Worm (Caenorhabditis elegans) whole organism, early embryonic: ENCODE data around the gene cex-2.

Experiments used
- B0310.2 ChIP-seq: sonication (generic microtip); optimal IDR thresholded peaks from 2 replicates; lab custom pipeline; 2016; ENCODE audit warnings: mild to moderate bottlenecking, missing genetic modification characterization, missing compliant biosample characterization
- F13C5.2 ChIP-seq: sonication (generic microtip); optimal IDR thresholded peaks from 2 replicates; lab custom pipeline; 2017; ENCODE audit warnings: mild to moderate bottlenecking, missing genetic modification characterization, inconsistent platforms, missing compliant biosample characterization
- aly-1 ChIP-seq: sonication (generic microtip); optimal IDR thresholded peaks from 2 replicates; lab custom pipeline; 2016; ENCODE audit warnings: missing genetic modification characterization, missing compliant biosample characterization
- ama-1 ChIP-seq: fragments of 150-350 bp; optimal IDR thresholded peaks from 2 replicates; lab custom pipeline; 2014
- ceh-13 ChIP-seq: fragments of 200-800 bp; sonication (Bioruptor generic); optimal IDR thresholded peaks from 2 replicates; lab custom pipeline; 2018; ENCODE audit warnings: mild to moderate bottlenecking, missing genetic modification characterization, missing compliant biosample characterization
- ceh-36 ChIP-seq: sonication (generic microtip); optimal IDR thresholded peaks from 2 replicates; lab custom pipeline; 2016; ENCODE audit warnings: missing genetic modification characterization, inconsistent platforms, missing compliant biosample characterization
- ets-7 ChIP-seq: sonication (generic microtip); optimal IDR thresholded peaks from 2 replicates; lab custom pipeline; 2016; ENCODE audit warnings: missing genotype, missing genetic modification characterization, missing compliant biosample characterization
- flt-1 ChIP-seq: fragments of 200-800 bp; sonication (Bioruptor generic); IDR thresholded peaks from 2 replicates; pipeline ENCODE4 v1.3.6; 2022; ENCODE audit warnings: missing genetic modification characterization, missing compliant biosample characterization
- hmbx-1 ChIP-seq: sonication (generic microtip); optimal IDR thresholded peaks from 2 replicates; lab custom pipeline; 2016; ENCODE audit warnings: mild to moderate bottlenecking, missing genetic modification characterization, missing compliant biosample characterization
- hmg-4 ChIP-seq: fragments of 200-800 bp; sonication (Bioruptor generic); optimal IDR thresholded peaks from 2 replicates; lab custom pipeline; 2018; ENCODE audit warnings: mild to moderate bottlenecking, missing genetic modification characterization, missing compliant biosample characterization
- hnd-1 ChIP-seq: sonication (generic microtip); optimal IDR thresholded peaks from 2 replicates; lab custom pipeline; 2016; ENCODE audit warnings: missing genetic modification characterization, missing compliant biosample characterization
- pes-1 ChIP-seq: fragments of 200-800 bp; sonication (Bioruptor generic); IDR thresholded peaks from 2 replicates; pipeline ENCODE4 v1.3.6; 2022; ENCODE audit warnings: missing genetic modification reagents, missing genetic modification characterization, missing compliant biosample characterization
- scrt-1 ChIP-seq: fragments of 200-800 bp; sonication (Bioruptor generic); IDR thresholded peaks from 2 replicates; pipeline ENCODE4 v1.3.6; 2022; ENCODE audit warnings: missing genetic modification characterization, missing compliant biosample characterization
- sea-1 ChIP-seq: fragments of 200-800 bp; sonication (Bioruptor generic); conservative IDR thresholded peaks from 2 replicates; pipeline ENCODE4 v1.3.6; 2022; ENCODE audit warnings: missing genetic modification characterization, missing compliant biosample characterization
- tbx-11 ChIP-seq: fragments of 200-800 bp; sonication (Bioruptor generic); IDR thresholded peaks from 2 replicates; pipeline ENCODE4 v1.3.6; 2022; ENCODE audit warnings: missing genetic modification characterization, missing compliant biosample characterization
- tbx-37 ChIP-seq: fragments of 200-800 bp; sonication (Bioruptor generic); conservative IDR thresholded peaks from 2 replicates; pipeline ENCODE4 v1.3.6; 2022; ENCODE audit warnings: missing genetic modification reagents, missing genetic modification characterization, missing compliant biosample characterization
- tra-4 ChIP-seq: sonication (generic microtip); optimal IDR thresholded peaks from 2 replicates; lab custom pipeline; 2017; ENCODE audit warnings: missing genetic modification characterization, missing compliant biosample characterization

cex-2 gene

DNA sequence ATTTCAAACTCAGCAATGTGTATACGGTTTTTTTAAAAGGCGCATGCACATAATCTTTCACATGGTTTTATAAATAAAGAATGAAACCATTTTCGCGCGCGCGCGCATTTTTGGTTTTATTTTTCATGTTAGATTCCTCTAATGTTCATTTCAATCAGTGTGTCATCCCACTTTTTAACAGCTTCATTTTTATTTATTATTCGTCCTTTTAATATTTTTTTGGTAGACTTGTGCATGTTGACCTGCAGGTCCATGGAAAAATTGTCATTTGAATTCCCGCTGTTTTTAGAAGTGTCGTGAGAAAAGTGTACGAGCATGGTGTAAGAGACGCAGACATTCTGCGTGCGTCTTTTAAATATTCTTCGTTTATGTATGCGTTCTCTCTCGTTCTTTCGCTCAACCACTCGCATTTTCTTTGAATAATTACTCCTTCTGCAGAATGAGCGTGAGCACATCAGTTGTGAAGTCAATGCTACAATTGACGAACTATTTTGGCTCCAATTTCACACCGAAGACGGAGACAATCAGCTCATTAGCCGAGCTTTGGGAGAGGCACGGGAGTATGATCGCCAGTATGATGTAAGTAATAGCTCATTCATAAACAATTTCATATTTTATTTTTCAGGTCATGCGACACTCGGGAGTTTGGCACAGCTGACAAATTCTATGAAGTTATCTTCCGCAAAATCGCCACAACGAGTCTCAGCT, 25.2 kb upstream of the cex-2 start, which contains the start of gene lin-5:
Gene lin-5 (plus strand): TSS at position 354 of the 708 bp plus-strand sequence.
- TF ChIP-seq ama-1 (no peak), F13C5.2 (tag; lab: Kevin White, UChicago) (peak; percentile 26), aly-1 (tag; lab: Kevin White, UChicago) (no peak), ceh-13 (no peak), tbx-11 (no peak), B0310.2 (tag; lab: Kevin White, UChicago) (no peak), hmbx-1 (tag; lab: Kevin White, UChicago) (no peak)

DNA sequence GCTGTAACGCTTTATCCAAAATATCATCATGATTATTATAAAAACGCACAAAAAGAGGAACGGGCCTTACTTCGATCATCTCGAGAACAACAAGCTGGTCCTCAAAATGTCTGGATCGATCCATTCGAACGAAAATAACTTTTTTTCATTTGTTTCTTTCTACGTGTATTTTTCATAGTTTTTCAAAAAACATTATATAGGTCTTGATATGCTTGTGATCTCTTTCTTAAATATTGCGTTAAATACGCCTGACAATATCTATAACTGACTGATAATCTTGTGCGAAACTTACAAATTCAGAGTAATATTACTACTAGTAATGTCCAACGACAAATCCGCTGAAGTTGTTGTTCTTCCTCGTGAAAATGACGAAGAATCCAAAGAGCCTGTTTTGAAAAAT, 22.9 kb upstream of the cex-2 start, which contains the start of gene sds-22:
Gene sds-22 (plus strand): TSS at position 301 of the 400 bp plus-strand sequence.
- no peak for TF ChIP-seq tbx-11
- TF ChIP-seq tbx-37 (GFP tag; lab: Robert Waterston, UW) = no peak
- TF ChIP-seq ama-1 = no peak
- no peak for TF ChIP-seq flt-1 (GFP tag; lab: Robert Waterston, UW)
- TF ChIP-seq hmbx-1 (tag; lab: Kevin White, UChicago) = no peak
- TF ChIP-seq pes-1 (GFP tag; lab: Robert Waterston, UW) = no peak
- TF ChIP-seq hmg-4 (GFP tag; lab: Kevin White, UChicago) = no peak
- TF ChIP-seq scrt-1 (GFP tag; lab: Robert Waterston, UW) = no peak
- no peak for TF ChIP-seq B0310.2 (tag; lab: Kevin White, UChicago)
- no peak for TF ChIP-seq sea-1 (GFP tag; lab: Robert Waterston, UW)
- TF ChIP-seq aly-1 (tag; lab: Kevin White, UChicago) = no peak
- TF ChIP-seq F13C5.2 (tag; lab: Kevin White, UChicago) = no peak
- no peak for TF ChIP-seq tra-4 (tag; lab: Kevin White, UChicago)
- no peak for TF ChIP-seq ets-7
- no peak for TF ChIP-seq hnd-1 (tag; lab: Kevin White, UChicago)
- TF ChIP-seq ceh-13 = no peak
- TF ChIP-seq ceh-36 = no peak

- TF ChIP-seq ama-1 (no peak), F13C5.2 (tag; lab: Kevin White, UChicago) (peak; percentile 63)
Observed at ce11 chrII:7857485-7858010, 22.3 kb upstream of the cex-2 start, which contains the start of the genes cec-3 and T09A5.15. TSS of gene cec-3 (minus strand) at chrII:7857600. TSS of gene T09A5.15 (plus strand) at chrII:7857960.

DNA sequence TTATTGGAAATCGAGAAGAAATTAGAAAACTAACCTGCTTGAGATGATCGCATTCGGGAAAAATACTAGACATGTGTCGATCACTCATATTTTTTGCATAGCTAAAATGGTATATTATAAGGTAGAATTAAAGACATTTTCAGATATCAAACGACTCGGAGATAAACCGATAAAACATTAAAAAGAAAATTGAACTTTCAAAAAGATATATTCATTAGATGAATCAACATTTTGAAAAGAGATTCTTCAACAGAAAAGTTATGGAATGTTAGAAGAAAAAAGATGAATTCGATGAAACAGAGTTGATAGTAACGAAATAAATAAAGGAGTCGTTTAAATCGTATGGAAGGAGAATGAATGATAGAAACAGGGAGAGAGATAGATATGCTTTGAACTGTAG, 20.4 kb upstream of the cex-2 start, which contains the start of gene mdmh-35:
Gene mdmh-35 (minus strand): TSS at position 101 of the 400 bp plus-strand sequence.
- no peak for TF ChIP-seq ceh-36
- TF ChIP-seq flt-1 (GFP tag; lab: Robert Waterston, UW) = no peak
- TF ChIP-seq ets-7 = no peak
- no peak for TF ChIP-seq ceh-13
- TF ChIP-seq tbx-37 (GFP tag; lab: Robert Waterston, UW) = no peak
- no peak for TF ChIP-seq hnd-1 (tag; lab: Kevin White, UChicago)

DNA sequence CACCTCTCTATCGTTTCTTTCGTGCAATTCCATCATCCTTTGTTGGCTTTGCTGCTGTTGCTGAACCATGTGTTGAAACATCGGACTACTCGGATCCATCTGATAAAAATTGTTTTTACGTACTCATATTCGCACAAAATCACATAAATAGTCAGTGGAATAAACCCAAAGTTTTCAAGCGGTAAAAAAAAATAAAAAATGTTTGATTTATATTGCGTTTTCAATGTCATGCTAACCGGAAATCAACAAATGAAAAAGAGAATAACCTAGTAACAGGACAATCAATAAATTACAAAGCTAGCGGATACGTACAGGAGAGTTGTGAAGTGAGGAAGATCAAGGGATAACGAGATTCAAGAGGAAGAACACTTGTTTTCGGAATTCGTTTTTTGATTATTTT, 19.7 kb upstream of the cex-2 start, which contains the start of gene mdt-10:
Gene mdt-10 (minus strand): TSS at position 101 of the 400 bp plus-strand sequence.
- no peak for TF ChIP-seq tra-4 (tag; lab: Kevin White, UChicago)

- no peak for TF ChIP-seq hmbx-1 (tag; lab: Kevin White, UChicago)
- TF ChIP-seq scrt-1 (GFP tag; lab: Robert Waterston, UW) = no peak
- TF ChIP-seq tbx-37 (GFP tag; lab: Robert Waterston, UW) = no peak
- TF ChIP-seq F13C5.2 (tag; lab: Kevin White, UChicago) = no peak
- no peak for TF ChIP-seq aly-1 (tag; lab: Kevin White, UChicago)
- no peak for TF ChIP-seq ceh-36
Observed at ce11 chrII:7853679-7854078, 18.5 kb upstream of the cex-2 start, which contains the start of gene T09A5.5. TSS of gene T09A5.5 (minus strand) at chrII:7853779.

ce11 chrII:7851480-7851879, 16.3 kb upstream of the cex-2 start:
- TF ChIP-seq ets-7 (no peak), sea-1 (GFP tag; lab: Robert Waterston, UW) (no peak), flt-1 (GFP tag; lab: Robert Waterston, UW) (no peak), aly-1 (tag; lab: Kevin White, UChicago) (no peak), hmbx-1 (tag; lab: Kevin White, UChicago) (no peak), hnd-1 (tag; lab: Kevin White, UChicago) (no peak), hmg-4 (GFP tag; lab: Kevin White, UChicago) (no peak), pes-1 (GFP tag; lab: Robert Waterston, UW) (no peak), B0310.2 (tag; lab: Kevin White, UChicago) (no peak), F13C5.2 (tag; lab: Kevin White, UChicago) (no peak), tbx-37 (GFP tag; lab: Robert Waterston, UW) (no peak), ceh-13 (no peak)

DNA sequence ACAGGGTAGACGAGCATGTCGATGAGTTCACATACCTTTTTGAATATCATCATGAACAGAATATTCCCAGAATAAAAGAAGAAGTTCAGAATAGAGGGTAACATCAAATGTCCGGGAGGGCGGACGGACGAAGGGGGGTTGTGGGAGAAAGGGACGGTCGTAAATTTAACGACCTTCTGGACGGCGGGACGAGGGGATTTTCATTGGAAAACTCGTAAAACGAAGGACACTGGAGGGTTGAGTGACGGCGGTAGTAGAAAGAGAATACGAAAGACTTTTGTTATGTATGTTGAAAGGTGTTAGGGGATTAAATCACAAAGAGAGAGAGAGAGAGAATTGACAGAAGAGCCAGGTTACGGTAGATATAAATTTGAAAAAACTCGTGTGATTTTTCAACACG, 15.4 kb upstream of the cex-2 start:
- TF ChIP-seq tra-4 (tag; lab: Kevin White, UChicago) (no peak), sea-1 (GFP tag; lab: Robert Waterston, UW) (no peak), ceh-13 (no peak), F13C5.2 (tag; lab: Kevin White, UChicago) (no peak), tbx-11 (no peak), ets-7 (no peak), B0310.2 (tag; lab: Kevin White, UChicago) (no peak), tbx-37 (GFP tag; lab: Robert Waterston, UW) (no peak), hmg-4 (GFP tag; lab: Kevin White, UChicago) (no peak), ama-1 (no peak), hmbx-1 (tag; lab: Kevin White, UChicago) (no peak), pes-1 (GFP tag; lab: Robert Waterston, UW) (no peak), scrt-1 (GFP tag; lab: Robert Waterston, UW) (no peak)
